Fruit fly (Drosophila melanogaster) whole organism, wandering third instar larva: ENCODE data around the gene bap.

Experiments used
- Abd-B ChIP-seq: fragments of >200 bp; optimal IDR thresholded peaks from 2 replicates; lab custom pipeline; 2017; ENCODE audit warnings: missing biosample characterization, missing genetic modification characterization
- CG32264 ChIP-seq: fragments of 200-800 bp; sonication (Bioruptor generic); optimal IDR thresholded peaks from 2 replicates; lab custom pipeline; 2016; ENCODE audit warnings: missing biosample characterization, missing genetic modification characterization
- CrebA ChIP-seq: fragments of 200-800 bp; sonication (Bioruptor generic); optimal IDR thresholded peaks from 2 replicates; lab custom pipeline; 2016; ENCODE audit warnings: missing biosample characterization, mild to moderate bottlenecking, missing genetic modification characterization, borderline replicate concordance
- Dfd ChIP-seq: fragments of >200 bp; optimal IDR thresholded peaks from 2 replicates; lab custom pipeline; 2017; ENCODE audit warnings: missing biosample characterization, missing genetic modification characterization
- Dif ChIP-seq: fragments of 200-275, 200-300 bp; sonication (Bioruptor generic); optimal IDR thresholded peaks from 2 replicates; lab custom pipeline; 2018; ENCODE audit warnings: missing biosample characterization, missing genetic modification characterization; ENCODE audit not compliant: partially characterized antibody
- GATAd ChIP-seq: sonication (Bioruptor generic); optimal IDR thresholded peaks from 2 replicates; lab custom pipeline; 2016; ENCODE audit warnings: missing biosample characterization, missing genetic modification characterization
- HLH106 ChIP-seq: fragments of 200-800 bp; optimal IDR thresholded peaks from 3 replicates; lab custom pipeline; 2019; ENCODE audit warnings: missing biosample characterization, mild to moderate bottlenecking, missing genetic modification characterization, moderate library complexity
- Hnf4 ChIP-seq: fragments of 200-800 bp; sonication (Bioruptor generic); optimal IDR thresholded peaks from 2 replicates; lab custom pipeline; 2016; ENCODE audit warnings: missing biosample characterization, mild to moderate bottlenecking, missing genetic modification characterization
- Hr83 ChIP-seq: fragments of 200-300 bp; sonication (Bioruptor generic); optimal IDR thresholded peaks from 2 replicates; lab custom pipeline; 2016; ENCODE audit warnings: missing biosample characterization, mild to moderate bottlenecking, missing genetic modification characterization, moderate library complexity; ENCODE audit not compliant: poor library complexity, severe bottlenecking
- Jra ChIP-seq: sonication (Bioruptor generic); optimal IDR thresholded peaks from 2 replicates; lab custom pipeline; 2016; ENCODE audit warnings: missing biosample characterization, missing genetic modification characterization
- Myc ChIP-seq: fragments of >200 bp; optimal IDR thresholded peaks from 2 replicates; lab custom pipeline; 2017
- Rel ChIP-seq, 2 experiments: fragments of 200-800 bp; sonication (Bioruptor generic) in 1 of 2; optimal IDR thresholded peaks; 2 replicates in 1 of 2; 3 replicates in 1 of 2; lab custom pipeline; 2016 to 2019; ENCODE audit warnings: mild to moderate bottlenecking in 2 of 2, missing biosample characterization in 2 of 2, missing genetic modification characterization in 2 of 2, moderate library complexity in 1 of 2
- Sp1 ChIP-seq: fragments of 200-800 bp; sonication (Bioruptor generic); optimal IDR thresholded peaks from 3 replicates; lab custom pipeline; 2019; ENCODE audit warnings: missing biosample characterization, mild to moderate bottlenecking, missing genetic modification characterization, moderate library complexity
- Vsx2 ChIP-seq: fragments of 200-300, 225-300 bp; sonication (Bioruptor generic); optimal IDR thresholded peaks from 2 replicates; lab custom pipeline; 2018; ENCODE audit warnings: missing biosample characterization, missing genetic modification characterization; ENCODE audit not compliant: partially characterized antibody
- br ChIP-seq: fragments of 200-800 bp; sonication (Bioruptor generic); optimal IDR thresholded peaks from 2 replicates; lab custom pipeline; 2016; ENCODE audit warnings: missing biosample characterization, missing genetic modification characterization
- brk ChIP-seq: fragments of 200-800 bp; sonication (Bioruptor generic); optimal IDR thresholded peaks from 2 replicates; lab custom pipeline; 2016; ENCODE audit warnings: missing biosample characterization, mild to moderate bottlenecking, missing genetic modification characterization
- dmrt93B ChIP-seq: fragments of 200-800 bp; sonication (Bioruptor generic); optimal IDR thresholded peaks from 2 replicates; lab custom pipeline; 2018; ENCODE audit warnings: missing biosample characterization, mild to moderate bottlenecking, missing genetic modification characterization
- dsf ChIP-seq: sonication (Bioruptor generic); optimal IDR thresholded peaks from 2 replicates; lab custom pipeline; 2016; ENCODE audit warnings: missing biosample characterization, missing genetic modification characterization, borderline replicate concordance
- ey ChIP-seq: fragments of 200-800 bp; sonication (Bioruptor generic); optimal IDR thresholded peaks from 2 replicates; lab custom pipeline; 2016; ENCODE audit warnings: missing biosample characterization, missing genetic modification characterization
- foxo ChIP-seq, 2 experiments: fragments of 200-800 bp; sonication (Bioruptor generic); optimal IDR thresholded peaks; 2 replicates in 1 of 2; 3 replicates in 1 of 2; lab custom pipeline; 2016 to 2017; ENCODE audit warnings: missing biosample characterization in 2 of 2, missing genetic modification characterization in 2 of 2
- fru ChIP-seq: fragments of 200-800 bp; sonication (Bioruptor generic); optimal IDR thresholded peaks from 3 replicates; lab custom pipeline; 2016; ENCODE audit warnings: missing biosample characterization, mild to moderate bottlenecking, missing genetic modification characterization
- h ChIP-seq: fragments of 200-800 bp; sonication (Bioruptor generic); optimal IDR thresholded peaks from 3 replicates; lab custom pipeline; 2016; ENCODE audit warnings: missing biosample characterization, mild to moderate bottlenecking, missing genetic modification characterization
- jim ChIP-seq: fragments of 175-275, 200-325 bp; sonication (Bioruptor generic); optimal IDR thresholded peaks from 2 replicates; lab custom pipeline; 2016; ENCODE audit warnings: missing biosample characterization, mild to moderate bottlenecking, missing genetic modification characterization
- lola ChIP-seq: fragments of >200 bp; optimal IDR thresholded peaks from 2 replicates; lab custom pipeline; 2017; ENCODE audit warnings: missing biosample characterization, missing genetic modification characterization
- pan ChIP-seq: fragments of >200 bp; optimal IDR thresholded peaks from 2 replicates; lab custom pipeline; 2017
- psq ChIP-seq: fragments of 200-800 bp; sonication (Bioruptor generic); optimal IDR thresholded peaks from 3 replicates; lab custom pipeline; 2017; ENCODE audit warnings: missing biosample characterization, mild to moderate bottlenecking, missing genetic modification characterization, moderate library complexity
- rgr ChIP-seq: fragments of 200-800 bp; sonication (Bioruptor generic); optimal IDR thresholded peaks from 3 replicates; lab custom pipeline; 2016; ENCODE audit warnings: missing biosample characterization, mild to moderate bottlenecking, missing genetic modification characterization
- sage ChIP-seq: fragments of 200-800 bp; sonication (Bioruptor generic); optimal IDR thresholded peaks from 2 replicates; lab custom pipeline; 2016; ENCODE audit warnings: missing biosample characterization, mild to moderate bottlenecking, missing genetic modification characterization
- sv ChIP-seq: fragments of 200-800 bp; sonication (Bioruptor generic); optimal IDR thresholded peaks from 3 replicates; lab custom pipeline; 2016; ENCODE audit warnings: missing biosample characterization, missing genetic modification characterization
- tai ChIP-seq: sonication (Bioruptor generic); optimal IDR thresholded peaks from 2 replicates; lab custom pipeline; 2016; ENCODE audit warnings: missing biosample characterization, missing genetic modification characterization
- usp ChIP-seq: fragments of >200 bp; optimal IDR thresholded peaks from 2 replicates; lab custom pipeline; 2017; ENCODE audit warnings: missing biosample characterization, missing genetic modification characterization
- woc ChIP-seq: sonication (Bioruptor generic); optimal IDR thresholded peaks from 2 replicates; lab custom pipeline; 2016; ENCODE audit warnings: missing biosample characterization, mild to moderate bottlenecking, missing genetic modification characterization

Gene bap

DNA sequence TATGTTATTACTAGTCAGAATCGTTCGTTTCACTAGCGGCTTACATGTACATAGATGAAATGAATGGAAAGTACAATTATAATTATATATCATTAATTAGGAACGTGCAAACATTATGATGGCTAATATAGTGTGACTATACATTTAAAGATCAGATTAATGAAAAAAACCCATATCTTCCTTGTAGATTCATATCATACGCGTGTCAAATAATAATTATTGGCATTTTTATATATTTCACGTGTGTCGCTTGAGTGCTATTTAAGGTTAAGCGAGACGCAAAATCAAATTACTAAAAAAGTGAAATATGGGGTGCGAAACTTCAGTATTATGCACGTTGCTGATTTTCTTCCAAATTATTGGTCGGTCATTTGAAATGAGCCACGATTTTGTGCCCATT, 18.5 kb downstream of the bap start, which contains the start of gene CheB93a:
Gene CheB93a, plus strand, starts transcription at position 301 of the 400 bp plus-strand sequence.
- TF ChIP-seq h (GFP tag; lab: Kevin White, UChicago), result no peak
- TF ChIP-seq sv (GFP tag; lab: Kevin White, UChicago), result no peak
- TF ChIP-seq foxo (GFP tag; optimal IDR thresholded peaks at IDR 0.05; lab: Kevin White, UChicago), result no peak
- TF ChIP-seq Jra (GFP tag; lab: Kevin White, UChicago), result no peak
- TF ChIP-seq psq (GFP tag; lab: Kevin White, UChicago), result no peak
- TF ChIP-seq CrebA (GFP tag; lab: Kevin White, UChicago), result no peak
- TF ChIP-seq fru (GFP tag; lab: Kevin White, UChicago), result no peak
- no peak for TF ChIP-seq pan (lab: Kevin White, UChicago)
- no peak for TF ChIP-seq tai (GFP tag; lab: Kevin White, UChicago)
- no peak for TF ChIP-seq woc (GFP tag; lab: Kevin White, UChicago)
- TF ChIP-seq brk (GFP tag; lab: Kevin White, UChicago), result no peak
- TF ChIP-seq GATAd (GFP tag; lab: Kevin White, UChicago), result no peak
- TF ChIP-seq ey, result no peak
- no peak for TF ChIP-seq Vsx2 (GFP tag; lab: Kevin White, UChicago)

DNA sequence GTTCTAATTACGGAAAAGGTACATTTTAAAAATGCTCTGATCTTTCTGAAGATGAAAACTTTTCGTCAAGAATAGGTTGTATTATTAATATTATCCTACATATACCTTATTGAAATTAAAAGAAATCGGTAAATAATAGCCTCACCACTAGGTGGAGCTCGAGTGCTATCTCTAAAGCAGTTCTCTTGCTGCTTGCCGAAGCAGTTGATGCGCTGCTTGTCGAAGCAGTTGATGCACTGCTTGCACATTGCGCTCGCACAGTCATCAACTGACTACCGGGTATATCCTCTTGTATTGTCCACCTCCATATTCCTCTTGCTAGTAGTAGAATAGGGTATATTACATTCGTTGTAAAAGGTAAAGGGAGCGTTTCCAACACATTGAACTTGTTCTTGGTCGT, 19.7 kb downstream of the bap start:
- TF ChIP-seq Myc (lab: Kevin White, UChicago) (peak; percentile 44), usp (GFP tag; lab: Kevin White, UChicago) (no peak)

DNA sequence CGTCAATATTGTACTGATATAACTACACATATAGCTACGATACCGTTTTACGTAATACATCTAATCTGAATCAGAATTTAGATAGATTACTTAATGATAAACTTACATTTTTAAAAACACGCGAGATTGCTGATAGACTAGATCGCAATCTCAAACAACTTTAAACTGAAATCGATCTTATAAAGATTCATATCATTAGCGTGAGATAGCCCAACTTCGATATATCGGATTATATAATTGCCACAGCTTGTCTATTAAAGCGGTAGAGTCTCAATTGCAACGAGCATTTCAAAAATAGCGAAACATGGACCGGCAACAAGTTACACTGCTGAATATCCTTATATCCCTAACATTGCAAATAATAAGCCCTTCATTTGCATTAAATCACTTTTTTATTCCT, 20.1 kb downstream of the bap start, which contains the start of gene CheB93b:
Gene CheB93b, plus strand, starts transcription at position 301 of the 400 bp plus-strand sequence.
- TF ChIP-seq Sp1, result no peak
- no peak for TF ChIP-seq Vsx2 (GFP tag; lab: Kevin White, UChicago)
- no peak for TF ChIP-seq lola
- TF ChIP-seq Myc (lab: Kevin White, UChicago), result no peak
- no peak for TF ChIP-seq fru (GFP tag; lab: Kevin White, UChicago)
- no peak for TF ChIP-seq br (GFP tag; lab: Kevin White, UChicago)
- TF ChIP-seq Hnf4 (GFP tag; lab: Kevin White, UChicago), result no peak
- TF ChIP-seq, all 38 proteins: peak for 0

DNA sequence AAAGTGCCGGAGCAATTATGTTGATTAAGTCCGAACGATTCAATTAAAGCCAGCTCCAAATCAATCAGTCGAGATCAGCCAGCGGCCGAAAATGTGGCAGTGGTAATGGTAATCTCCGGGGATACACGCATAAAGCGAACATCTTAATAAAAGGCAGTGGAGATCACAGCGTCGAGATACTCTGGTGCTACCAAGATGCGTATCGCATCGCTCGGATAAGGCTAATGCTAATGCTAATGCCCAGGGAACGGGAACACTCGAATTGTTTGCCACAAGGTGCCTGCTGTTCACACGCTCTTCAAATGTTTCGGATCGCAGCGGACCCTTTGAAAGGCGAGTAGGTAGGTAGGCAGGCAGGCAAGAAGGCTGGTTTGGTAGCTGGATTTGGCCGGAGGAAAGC, 25.5 kb downstream of the bap start:
- TF ChIP-seq Hnf4 (GFP tag; lab: Kevin White, UChicago), result no peak
- no peak for TF ChIP-seq CrebA (GFP tag; lab: Kevin White, UChicago)
- no peak for TF ChIP-seq tai (GFP tag; lab: Kevin White, UChicago)
- TF ChIP-seq psq (GFP tag; lab: Kevin White, UChicago), result no peak
- TF ChIP-seq CG32264 (GFP tag; lab: Kevin White, UChicago), result no peak
- TF ChIP-seq Abd-B (GFP tag; lab: Kevin White, UChicago), result no peak

DNA sequence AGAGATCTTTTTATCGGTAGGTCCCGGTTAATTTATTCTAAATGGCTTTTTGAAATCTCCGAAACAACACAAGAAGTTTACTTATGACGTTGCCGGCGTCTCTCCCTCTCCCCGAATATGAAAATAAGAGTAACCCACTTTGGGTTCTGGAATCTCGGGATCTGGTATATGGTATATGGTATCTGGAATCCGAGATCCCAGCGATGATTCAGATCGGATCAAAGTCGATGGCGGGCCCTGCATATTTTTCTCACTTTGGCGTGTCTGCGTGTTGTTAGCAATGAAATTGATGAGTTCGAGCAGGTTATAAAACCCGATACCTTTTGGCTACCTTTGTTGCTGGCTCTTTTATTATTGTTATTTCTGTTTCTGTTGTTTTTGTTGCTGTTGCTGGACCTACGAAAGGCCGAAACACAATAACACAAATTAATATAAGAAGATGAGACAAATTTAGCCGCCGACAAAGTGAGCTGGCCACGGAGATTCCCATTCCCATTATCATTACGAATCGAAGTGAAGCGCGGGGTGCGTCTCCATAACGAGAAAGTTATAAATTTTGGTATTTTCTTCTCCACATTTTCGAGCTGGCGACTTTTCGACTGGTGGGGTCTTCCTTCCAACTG, 26.4 kb downstream of the bap start:
- no peak for TF ChIP-seq Myc (lab: Kevin White, UChicago)
- no peak for TF ChIP-seq HLH106 (tag; lab: Kevin White, UChicago)
- TF ChIP-seq Vsx2 (GFP tag; lab: Kevin White, UChicago), result no peak
- TF ChIP-seq br (GFP tag; lab: Kevin White, UChicago), result no peak
- no peak for TF ChIP-seq sage (GFP tag; lab: Kevin White, UChicago)
- TF ChIP-seq rgr (GFP tag; lab: Kevin White, UChicago), result no peak
- no peak for TF ChIP-seq Jra (GFP tag; lab: Kevin White, UChicago)
- TF ChIP-seq psq (GFP tag; lab: Kevin White, UChicago), result no peak

DNA sequence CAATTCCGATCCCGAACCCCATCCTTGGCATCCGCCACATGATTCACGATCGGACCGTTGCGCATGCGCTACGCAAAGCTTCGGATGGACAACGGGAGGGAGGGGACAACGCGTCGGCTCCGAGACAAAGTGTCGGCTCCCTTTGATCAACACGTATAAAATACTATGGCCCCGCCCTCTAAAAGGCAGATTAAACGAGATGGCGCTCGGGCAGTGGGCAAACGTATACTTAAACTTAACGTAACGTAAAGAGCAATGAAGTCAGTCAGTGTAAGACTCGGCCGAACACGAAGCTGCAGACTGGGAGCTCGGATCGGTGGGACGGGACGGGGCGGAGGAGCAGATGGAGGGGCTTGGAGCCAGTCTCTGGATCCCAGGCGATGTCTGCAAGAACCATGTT, 28.2 kb downstream of the bap start:
- no peak for TF ChIP-seq Dfd (GFP tag; lab: Kevin White, UChicago)
- no peak for TF ChIP-seq dmrt93B (GFP tag; lab: Kevin White, UChicago)
- TF ChIP-seq Hnf4 (GFP tag; lab: Kevin White, UChicago), result no peak
- TF ChIP-seq Dif, result no peak
- no peak for TF ChIP-seq dsf (GFP tag; lab: Kevin White, UChicago)
- no peak for TF ChIP-seq brk (GFP tag; lab: Kevin White, UChicago)
- no peak for TF ChIP-seq woc (GFP tag; lab: Kevin White, UChicago)
- no peak for TF ChIP-seq Hr83
- no peak for TF ChIP-seq sage (GFP tag; lab: Kevin White, UChicago)
- no peak for TF ChIP-seq fru (GFP tag; lab: Kevin White, UChicago)
- no peak for TF ChIP-seq jim
- TF ChIP-seq br (GFP tag; lab: Kevin White, UChicago), result no peak
- no peak for TF ChIP-seq sv (GFP tag; lab: Kevin White, UChicago)
- TF ChIP-seq rgr (GFP tag; lab: Kevin White, UChicago), result no peak
- no peak for TF ChIP-seq tai (GFP tag; lab: Kevin White, UChicago)
- no peak for TF ChIP-seq lola
- no peak for TF ChIP-seq Rel (GFP tag; optimal IDR thresholded peaks at IDR 0.05; lab: Kevin White, UChicago)
- TF ChIP-seq Rel (tag; optimal IDR thresholded peaks at IDR 0.05; lab: Kevin White, UChicago), result no peak
- no peak for TF ChIP-seq Abd-B (GFP tag; lab: Kevin White, UChicago)
- no peak for TF ChIP-seq foxo (GFP tag; optimal IDR thresholded peaks at IDR 0.05; lab: Kevin White, UChicago)
- TF ChIP-seq, all 38 proteins: peak for 0
